Fruit fly (Drosophila melanogaster) whole organism, embryonic: ENCODE results near the gene tsl.

Source experiments
- Antp ChIP-seq: fragments of 200-800 bp; sonication (Bioruptor generic); optimal IDR thresholded peaks from 3 replicates; lab custom pipeline; 2016; ENCODE audit warnings: missing biosample characterization, missing genetic modification characterization
- BtbVII ChIP-seq: fragments of 200-800 bp; sonication (Bioruptor generic); optimal IDR thresholded peaks from 3 replicates; lab custom pipeline; 2017; ENCODE audit warnings: missing biosample characterization, mild to moderate bottlenecking, missing genetic modification characterization
- CG10267 ChIP-seq: fragments of 200-800 bp; sonication (Bioruptor generic); optimal IDR thresholded peaks from 2 replicates; lab custom pipeline; 2018; ENCODE audit warnings: missing biosample characterization, mild to moderate bottlenecking, missing genetic modification characterization, moderate library complexity
- CG10366 ChIP-seq: fragments of 200-800 bp; sonication (Bioruptor generic); IDR thresholded peaks from 2 replicates; pipeline ENCODE4 v1.3.6; 2022; ENCODE audit warnings: missing biosample characterization, missing genetic modification characterization
- CG10543 ChIP-seq: fragments of 200-800 bp; sonication (Bioruptor generic); optimal IDR thresholded peaks from 3 replicates; lab custom pipeline; 2017; ENCODE audit warnings: missing biosample characterization, mild to moderate bottlenecking, missing genetic modification characterization, moderate library complexity
- CG11093 ChIP-seq: fragments of 200-800 bp; sonication (Bioruptor generic); IDR thresholded peaks from 3 replicates; pipeline ENCODE4 v1.3.6; 2022; ENCODE audit warnings: missing biosample characterization, missing genetic modification characterization
- CG11504 ChIP-seq: fragments of 200-800 bp; sonication (Bioruptor generic); optimal IDR thresholded peaks from 3 replicates; lab custom pipeline; 2019; ENCODE audit warnings: missing biosample characterization, mild to moderate bottlenecking, missing genetic modification characterization, moderate library complexity
- CG12071 ChIP-seq: fragments of 200-800 bp; sonication (Bioruptor generic); optimal IDR thresholded peaks from 3 replicates; lab custom pipeline; 2018; ENCODE audit warnings: missing biosample characterization, mild to moderate bottlenecking, missing genetic modification characterization
- CG12391 ChIP-seq: fragments of 200-800 bp; sonication (Bioruptor generic); optimal IDR thresholded peaks from 3 replicates; lab custom pipeline; 2018; ENCODE audit warnings: missing biosample characterization, mild to moderate bottlenecking, missing genetic modification characterization, moderate library complexity
- CG12659 ChIP-seq: fragments of 200-800 bp; sonication (Bioruptor generic); optimal IDR thresholded peaks from 3 replicates; lab custom pipeline; 2017; ENCODE audit warnings: mild to moderate bottlenecking, missing biosample characterization, missing genetic modification reagents, missing genetic modification characterization
- CG12769 ChIP-seq: fragments of 200-800 bp; sonication (Bioruptor generic); optimal IDR thresholded peaks from 2 replicates; lab custom pipeline; 2019; ENCODE audit warnings: missing biosample characterization, mild to moderate bottlenecking, missing genetic modification characterization, moderate library complexity
- CG15514 ChIP-seq: fragments of 200-800 bp; sonication (Bioruptor generic); optimal IDR thresholded peaks from 3 replicates; lab custom pipeline; 2017; ENCODE audit warnings: missing biosample characterization, missing genetic modification characterization, mild to moderate bottlenecking, moderate library complexity, missing genetic modification reagents
- CG18764 ChIP-seq: fragments of 200-800 bp; sonication (Bioruptor generic); optimal IDR thresholded peaks from 3 replicates; lab custom pipeline; 2016; ENCODE audit warnings: missing biosample characterization, missing genetic modification characterization
- CG2199 ChIP-seq: fragments of 200-800 bp; sonication (Bioruptor generic); IDR thresholded peaks from 3 replicates; pipeline ENCODE4 v1.3.6; 2022; ENCODE audit warnings: missing biosample characterization, missing genetic modification characterization
- CG2712 ChIP-seq: fragments of 200-800 bp; optimal IDR thresholded peaks from 3 replicates; lab custom pipeline; 2019; ENCODE audit warnings: missing biosample characterization, mild to moderate bottlenecking, missing genetic modification characterization, moderate library complexity
- CG31224 ChIP-seq: fragments of 200-800 bp; sonication (Bioruptor generic); IDR thresholded peaks from 2 replicates; pipeline ENCODE4 v1.3.6; 2022; ENCODE audit warnings: missing biosample characterization, missing genetic modification characterization
- CG5180 ChIP-seq: fragments of 200-800 bp; sonication (Bioruptor generic); optimal IDR thresholded peaks from 3 replicates; lab custom pipeline; 2017; ENCODE audit warnings: missing biosample characterization, missing genetic modification characterization, mild to moderate bottlenecking, moderate library complexity, missing genetic modification reagents
- CG7357 ChIP-seq: fragments of 200-800 bp; sonication (Bioruptor generic); IDR thresholded peaks from 3 replicates; pipeline ENCODE4 v1.3.6; 2022; ENCODE audit warnings: missing biosample characterization, missing genetic modification characterization
- CG7928 ChIP-seq: fragments of 200-800 bp; sonication (Bioruptor generic); optimal IDR thresholded peaks from 2 replicates; lab custom pipeline; 2017; ENCODE audit warnings: missing biosample characterization, mild to moderate bottlenecking, missing genetic modification characterization
- CG9727 ChIP-seq: fragments of 200-800 bp; sonication (Bioruptor generic); optimal IDR thresholded peaks from 3 replicates; lab custom pipeline; 2017; ENCODE audit warnings: missing biosample characterization, mild to moderate bottlenecking, missing genetic modification characterization
- Dip3 ChIP-seq: fragments of 200-800 bp; sonication (Bioruptor generic); optimal IDR thresholded peaks from 3 replicates; lab custom pipeline; 2016; ENCODE audit warnings: missing biosample characterization, missing genetic modification characterization
- Fer3 ChIP-seq: fragments of 200-800 bp; sonication (Bioruptor generic); optimal IDR thresholded peaks from 2 replicates; lab custom pipeline; 2018; ENCODE audit warnings: missing biosample characterization, mild to moderate bottlenecking, missing genetic modification characterization, moderate library complexity
- H15 ChIP-seq: fragments of 200-800 bp; sonication (Bioruptor generic); IDR thresholded peaks from 3 replicates; pipeline ENCODE4 v1.3.6; 2022; ENCODE audit warnings: missing biosample characterization, missing genetic modification characterization
- HHEX ChIP-seq: fragments of 200-800 bp; sonication (Bioruptor generic); optimal IDR thresholded peaks from 3 replicates; lab custom pipeline; 2017; ENCODE audit warnings: missing biosample characterization, mild to moderate bottlenecking, missing genetic modification characterization, missing genetic modification reagents
- HmgZ ChIP-seq: fragments of 200-800 bp; sonication (Bioruptor generic); optimal IDR thresholded peaks from 2 replicates; lab custom pipeline; 2018; ENCODE audit warnings: missing biosample characterization, mild to moderate bottlenecking, missing genetic modification characterization
- Nf-YB ChIP-seq: fragments of 200-800 bp; sonication (Bioruptor generic); optimal IDR thresholded peaks from 3 replicates; lab custom pipeline; 2019; ENCODE audit warnings: missing biosample characterization, mild to moderate bottlenecking, missing genetic modification characterization, moderate library complexity
- Oli ChIP-seq: fragments of 200-800 bp; sonication (Bioruptor generic); optimal IDR thresholded peaks from 2 replicates; lab custom pipeline; 2018; ENCODE audit warnings: missing biosample characterization, mild to moderate bottlenecking, missing genetic modification characterization, moderate library complexity
- Ptx1 ChIP-seq: fragments of 200-800 bp; sonication (Bioruptor generic); IDR thresholded peaks from 2 replicates; pipeline ENCODE4 v1.3.6; 2022; ENCODE audit warnings: missing biosample characterization, missing genetic modification characterization
- Side ChIP-seq: fragments of 200-800 bp; sonication (Bioruptor generic); optimal IDR thresholded peaks from 2 replicates; lab custom pipeline; 2016; ENCODE audit warnings: missing biosample characterization, missing genetic modification characterization
- Six4 ChIP-seq: fragments of 200-800 bp; sonication (Bioruptor generic); optimal IDR thresholded peaks from 2 replicates; lab custom pipeline; 2016; ENCODE audit warnings: missing biosample characterization, missing genetic modification characterization
- btn ChIP-seq: fragments of 200-800 bp; sonication (Bioruptor generic); optimal IDR thresholded peaks from 2 replicates; lab custom pipeline; 2016; ENCODE audit warnings: missing biosample characterization, missing genetic modification characterization
- dmrt11E ChIP-seq: fragments of 200-800 bp; sonication (Bioruptor generic); optimal IDR thresholded peaks from 3 replicates; lab custom pipeline; 2018; ENCODE audit warnings: missing biosample characterization, mild to moderate bottlenecking, missing genetic modification characterization, moderate library complexity
- dysf ChIP-seq: fragments of 200-800 bp; sonication (Bioruptor generic); IDR thresholded peaks from 3 replicates; pipeline ENCODE4 v1.3.6; 2022; ENCODE audit warnings: missing biosample characterization, missing genetic modification characterization
- gro ChIP-seq: fragments of 200-800 bp; sonication (Bioruptor generic); optimal IDR thresholded peaks from 2 replicates; lab custom pipeline; 2016; ENCODE audit warnings: missing biosample characterization, missing genetic modification characterization
- gt ChIP-seq: fragments of 200-800 bp; sonication (Bioruptor generic); IDR thresholded peaks from 2 replicates; pipeline ENCODE4 v1.3.6; 2022; ENCODE audit warnings: missing biosample characterization, missing genetic modification characterization
- her ChIP-seq: fragments of 200-800 bp; sonication (Bioruptor generic); optimal IDR thresholded peaks from 2 replicates; lab custom pipeline; 2016; ENCODE audit warnings: missing biosample characterization, missing genetic modification characterization
- hkb ChIP-seq, 2 experiments: fragments of 200-800 bp in 1 of 2; fragments of >200 bp in 1 of 2; sonication (Bioruptor generic) in 1 of 2; IDR thresholded peaks in 1 of 2; optimal IDR thresholded peaks in 1 of 2; 2 replicates each; pipeline versions ENCODE4 v1.3.6 to Lab custom; 2017 to 2022; ENCODE audit warnings: missing biosample characterization in 1 of 2, missing genetic modification characterization in 1 of 2
- jing ChIP-seq: fragments of 200-800 bp; sonication (Bioruptor generic); optimal IDR thresholded peaks from 2 replicates; lab custom pipeline; 2018; ENCODE audit warnings: missing biosample characterization, mild to moderate bottlenecking, missing genetic modification characterization
- kah ChIP-seq: fragments of 200-800 bp; sonication (Bioruptor generic); optimal IDR thresholded peaks from 2 replicates; lab custom pipeline; 2018; ENCODE audit warnings: missing biosample characterization, mild to moderate bottlenecking, missing genetic modification characterization
- kay ChIP-seq: fragments of 200-800 bp; sonication (Bioruptor generic); optimal IDR thresholded peaks from 2 replicates; lab custom pipeline; 2016; ENCODE audit warnings: missing biosample characterization, missing genetic modification characterization
- kni ChIP-seq: fragments of 200-800 bp; sonication (Bioruptor generic); optimal IDR thresholded peaks from 3 replicates; lab custom pipeline; 2017; ENCODE audit warnings: mild to moderate bottlenecking, missing biosample characterization, missing genetic modification reagents, missing genetic modification characterization
- lmd ChIP-seq: fragments of 200-800 bp; sonication (Bioruptor generic); IDR thresholded peaks from 2 replicates; pipeline ENCODE4 v1.3.6; 2022; ENCODE audit warnings: missing biosample characterization, missing genetic modification characterization
- luna ChIP-seq: fragments of 200-800 bp; sonication (Bioruptor generic); optimal IDR thresholded peaks from 2 replicates; lab custom pipeline; 2016; ENCODE audit warnings: missing biosample characterization, missing genetic modification characterization
- pan ChIP-seq, 4 experiments: fragments of >200 bp in 3 of 4; fragments of 200-800 bp in 1 of 4; sonication (Bioruptor generic) in 1 of 4; optimal IDR thresholded peaks in 3 of 4; IDR thresholded peaks in 1 of 4; 2 replicates each; pipeline versions ENCODE4 v1.3.6 to Lab custom; 2017 to 2022; ENCODE audit warnings: missing biosample characterization in 2 of 4, missing genetic modification characterization in 2 of 4, mixed read lengths in 1 of 4
- pfk ChIP-seq: fragments of 200-800 bp; sonication (Bioruptor generic); optimal IDR thresholded peaks from 2 replicates; lab custom pipeline; 2018; ENCODE audit warnings: missing biosample characterization, mild to moderate bottlenecking, missing genetic modification characterization, moderate library complexity
- sqz ChIP-seq: fragments of 200-800 bp; sonication (Bioruptor generic); optimal IDR thresholded peaks from 3 replicates; lab custom pipeline; 2018; ENCODE audit warnings: missing biosample characterization, mild to moderate bottlenecking, missing genetic modification characterization
- ssp ChIP-seq: fragments of 200-800 bp; sonication (Bioruptor generic); IDR thresholded peaks from 2 replicates; pipeline ENCODE4 v1.3.6; 2022; ENCODE audit warnings: missing biosample characterization, missing genetic modification characterization
- vnd ChIP-seq: fragments of 200-800 bp; sonication (Bioruptor generic); IDR thresholded peaks from 3 replicates; pipeline ENCODE4 v1.3.6; 2022; ENCODE audit warnings: missing biosample characterization, missing genetic modification characterization; ENCODE audit not compliant: partially characterized antibody
- wor ChIP-seq: fragments of 200-800 bp; sonication (Bioruptor generic); IDR thresholded peaks from 2 replicates; pipeline ENCODE4 v1.3.6; 2022; ENCODE audit warnings: missing biosample characterization, missing genetic modification characterization

Gene tsl

DNA sequence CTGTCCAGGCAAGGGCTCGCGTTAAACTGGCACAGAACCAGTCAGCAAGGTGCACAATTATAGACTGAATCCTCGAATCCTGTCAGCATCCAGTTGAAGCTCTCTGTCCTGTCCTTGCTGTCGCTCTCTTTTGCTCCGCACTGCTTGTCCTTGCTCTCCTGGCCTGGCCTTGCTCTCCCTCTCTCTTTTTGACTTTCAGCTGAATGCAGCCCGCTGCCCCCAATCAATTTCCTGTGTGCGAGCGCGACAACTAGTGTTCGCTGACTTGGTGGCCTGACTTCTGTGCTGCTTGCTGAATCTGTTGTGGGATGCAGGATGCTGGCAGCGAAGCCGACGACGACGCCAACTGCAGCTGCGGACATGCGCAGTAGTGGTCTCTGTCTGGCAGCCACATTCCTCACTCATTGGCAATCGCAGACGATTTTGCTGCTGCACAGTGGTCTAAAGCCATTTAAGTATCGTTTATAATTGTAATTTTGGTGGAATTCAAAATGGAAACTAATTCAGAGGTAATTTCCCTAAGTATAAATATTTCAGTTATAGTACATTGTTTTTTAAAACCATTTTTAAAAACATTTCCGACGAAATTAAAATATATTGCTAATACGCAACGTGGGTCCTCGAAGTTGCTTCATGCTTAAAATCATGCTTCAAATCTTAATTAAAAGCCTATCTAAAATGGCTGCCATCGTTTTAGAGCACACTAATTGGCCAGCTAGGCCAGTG, 26.4 kb upstream of the tsl start (continued):
- no peak for TF ChIP-seq Oli (tag; lab: Kevin White, UChicago)
- TF ChIP-seq CG15514, result peak; percentile 10
- no peak for TF ChIP-seq wor (GFP tag; lab: Robert Waterston, UW)
- TF ChIP-seq Antp, result no peak
- no peak for TF ChIP-seq lmd (GFP tag; lab: Robert Waterston, UW)
- TF ChIP-seq CG12071, result no peak
- peak; percentile 4 for TF ChIP-seq CG12659 (GFP tag; lab: Kevin White, UChicago)
- TF ChIP-seq CG11504 (tag; lab: Kevin White, UChicago), result peak; percentile 45
- TF ChIP-seq vnd, result no peak
- no peak for TF ChIP-seq CG10267 (tag; lab: Kevin White, UChicago)
- TF ChIP-seq kah (GFP tag; lab: Kevin White, UChicago), result no peak
- TF ChIP-seq her, result no peak
- TF ChIP-seq CG12391 (tag; lab: Kevin White, UChicago), result no peak
- TF ChIP-seq hkb (optimal IDR thresholded peaks at IDR 0.05; lab: Kevin White, UChicago), result no peak
- TF ChIP-seq hkb (GFP tag; IDR thresholded peaks at IDR 0.05; lab: Robert Waterston, UW), result no peak
- TF ChIP-seq CG18764 (GFP tag; lab: Kevin White, UChicago), result no peak
- no peak for TF ChIP-seq ssp (GFP tag; lab: Robert Waterston, UW)
- TF ChIP-seq Dip3 (GFP tag; lab: Kevin White, UChicago), result no peak
- TF ChIP-seq H15 (GFP tag; lab: Robert Waterston, UW), result no peak
- no peak for TF ChIP-seq CG12769 (tag; lab: Kevin White, UChicago)
- no peak for TF ChIP-seq HmgZ (tag; lab: Kevin White, UChicago)
- no peak for TF ChIP-seq CG10543 (GFP tag; lab: Kevin White, UChicago)
- no peak for TF ChIP-seq CG11093 (GFP tag; lab: Robert Waterston, UW)
- no peak for TF ChIP-seq kay (GFP tag; lab: Kevin White, UChicago)
- no peak for TF ChIP-seq pan (optimal IDR thresholded peaks at IDR 0.05; lab: Kevin White, UChicago)
- TF ChIP-seq pan (GFP tag; optimal IDR thresholded peaks at IDR 0.05 in 1 of 2, IDR thresholded peaks at IDR 0.05 in 1 of 2), result peak in 1 of 2 experiments; percentile 24
- TF ChIP-seq CG5180 (GFP tag; lab: Kevin White, UChicago), result no peak
- TF ChIP-seq jing (GFP tag; lab: Kevin White, UChicago), result no peak
- no peak for TF ChIP-seq luna
- no peak for TF ChIP-seq BtbVII (GFP tag; lab: Kevin White, UChicago)
- TF ChIP-seq sqz (GFP tag; lab: Kevin White, UChicago), result no peak
- no peak for TF ChIP-seq btn
- TF ChIP-seq CG31224, result no peak
- TF ChIP-seq dmrt11E (tag; lab: Kevin White, UChicago), result no peak
- TF ChIP-seq CG9727, result peak; percentile 25
- TF ChIP-seq CG2712 (tag; lab: Kevin White, UChicago), result peak; percentile 24
- peak; percentile 0 for TF ChIP-seq Side
- TF ChIP-seq CG7357 (GFP tag; lab: Robert Waterston, UW), result no peak
- no peak for TF ChIP-seq Six4 (GFP tag; lab: Kevin White, UChicago)
- TF ChIP-seq gt, result no peak
- no peak for TF ChIP-seq pfk
- no peak for TF ChIP-seq gro (GFP tag; lab: Kevin White, UChicago)
- peak; percentile 18 for TF ChIP-seq HHEX (GFP tag; lab: Kevin White, UChicago)
- TF ChIP-seq kni (GFP tag; lab: Kevin White, UChicago), result no peak
- no peak for TF ChIP-seq Nf-YB (GFP tag; lab: Kevin White, UChicago)
- TF ChIP-seq CG2199, result no peak
- TF ChIP-seq dysf (GFP tag; lab: Robert Waterston, UW), result 0 out of 3 replicates have a peak, but pooled peaks have one; percentile 26
- peak; percentile 4 for TF ChIP-seq Fer3 (tag; lab: Kevin White, UChicago)
- TF ChIP-seq CG10366 (GFP tag; lab: Robert Waterston, UW), result no peak
- TF ChIP-seq Ptx1 (GFP tag; lab: Robert Waterston, UW), result 0 out of 2 replicates have a peak, but pooled peaks have one; percentile 8
- TF ChIP-seq CG7928, result no peak
